Fruit fly (Drosophila melanogaster): ENCODE results near the gene Ccdc56.

DNA sequence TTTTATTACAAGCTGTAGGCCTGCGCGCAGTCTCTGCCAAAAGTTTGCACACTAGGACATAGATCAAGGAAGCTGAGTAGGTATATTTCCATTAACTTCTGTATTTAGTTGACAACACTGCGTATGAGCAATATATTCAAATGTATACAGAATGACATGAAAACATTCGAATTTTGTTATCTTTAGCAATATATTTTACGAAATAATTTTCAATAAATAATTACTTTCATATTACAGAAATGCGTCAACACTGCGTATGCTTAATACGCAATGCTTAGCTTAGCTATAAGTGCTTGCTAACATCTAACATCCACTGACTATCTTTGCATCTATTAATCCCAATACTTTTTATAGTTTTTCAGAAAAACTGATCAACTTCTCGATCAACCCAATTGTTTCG, 7.6 kb downstream of the Ccdc56 start:
- TF ChIP-seq sna (GFP tag; IDR thresholded peaks at IDR 0.05; ENCODE audit: partially characterized antibody) (no peak), p53 (GFP tag; optimal IDR thresholded peaks at IDR 0.05) (no peak), CG4404 (GFP tag; IDR thresholded peaks at IDR 0.05) (no peak), exex (tag; optimal IDR thresholded peaks at IDR 0.05) (no peak), ham (GFP tag; IDR thresholded peaks at IDR 0.05) (no peak), CG32767 (GFP tag; IDR thresholded peaks at IDR 0.05) (no peak), nau (GFP tag; optimal IDR thresholded peaks at IDR 0.05) (no peak), CG43689 (GFP tag; IDR thresholded peaks at IDR 0.05) (no peak), odd (GFP tag; optimal IDR thresholded peaks at IDR 0.05) (no peak), fu2 (GFP tag; optimal IDR thresholded peaks at IDR 0.05) (no peak)

Data from whole organism, embryonic.